Worm (Caenorhabditis elegans) whole organism, L1 larva: ENCODE measurements around the gene F46B3.16.

ENCODE experiments used
- ama-1 ChIP-seq: fragments of 150-350 bp; optimal IDR thresholded peaks from 2 replicates; lab custom pipeline; 2014
- mep-1 ChIP-seq: fragments of 150-350 bp; optimal IDR thresholded peaks from 2 replicates; lab custom pipeline; 2014; ENCODE audit warnings: missing biosample characterization, missing genetic modification characterization
- nhr-20 ChIP-seq: sonication (generic microtip); optimal IDR thresholded peaks from 2 replicates; lab custom pipeline; 2016; ENCODE audit warnings: mild to moderate bottlenecking, missing genetic modification characterization, missing compliant biosample characterization
- pax-3 ChIP-seq: fragments of 200-800 bp; sonication (Bioruptor generic); optimal IDR thresholded peaks from 2 replicates; lab custom pipeline; 2018; ENCODE audit warnings: mild to moderate bottlenecking, missing genetic modification characterization, moderate library complexity, missing compliant biosample characterization
- skn-1 ChIP-seq: fragments of 150-350 bp; optimal IDR thresholded peaks from 2 replicates; lab custom pipeline; 2014; ENCODE audit warnings: missing biosample characterization, missing genetic modification characterization
- snpc-4 ChIP-seq: fragments of 150-350 bp; optimal IDR thresholded peaks from 2 replicates; lab custom pipeline; 2014; ENCODE audit warnings: missing biosample characterization, missing genetic modification characterization
- zip-4 ChIP-seq: fragments of 200-800 bp; sonication (Bioruptor generic); optimal IDR thresholded peaks from 2 replicates; lab custom pipeline; 2018; ENCODE audit warnings: mild to moderate bottlenecking, missing genetic modification characterization, moderate library complexity, missing compliant biosample characterization

Gene F46B3.16

DNA sequence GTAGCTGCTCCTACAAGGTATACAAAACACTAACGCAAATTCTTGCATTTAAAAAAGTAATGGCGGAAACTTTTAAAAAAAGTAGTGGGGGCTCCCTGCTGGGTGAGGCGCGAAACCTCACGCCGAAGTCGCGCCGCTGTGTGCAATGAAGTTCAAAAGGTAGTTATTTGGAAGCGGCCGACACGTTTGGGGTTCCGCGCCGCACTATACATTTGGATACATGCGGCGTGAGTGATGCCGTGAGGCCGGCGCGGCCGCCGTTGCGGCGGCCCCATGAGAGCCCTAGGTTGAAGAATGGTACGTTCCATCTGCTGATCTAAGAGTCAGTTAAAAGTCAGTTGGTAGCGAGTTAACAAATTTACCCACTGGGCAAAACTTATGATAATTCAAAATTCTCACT lies 47.4 kb downstream of the F46B3.16 start:
- TF ChIP-seq zip-4 (GFP tag; lab: Kevin White, UChicago), result no peak
- peak; percentile 86 for TF ChIP-seq snpc-4 (tag; lab: Kevin White, UChicago)
- TF ChIP-seq skn-1 (tag; lab: Kevin White, UChicago), result no peak
- TF ChIP-seq ama-1 (lab: Kevin White, UChicago), result no peak

DNA sequence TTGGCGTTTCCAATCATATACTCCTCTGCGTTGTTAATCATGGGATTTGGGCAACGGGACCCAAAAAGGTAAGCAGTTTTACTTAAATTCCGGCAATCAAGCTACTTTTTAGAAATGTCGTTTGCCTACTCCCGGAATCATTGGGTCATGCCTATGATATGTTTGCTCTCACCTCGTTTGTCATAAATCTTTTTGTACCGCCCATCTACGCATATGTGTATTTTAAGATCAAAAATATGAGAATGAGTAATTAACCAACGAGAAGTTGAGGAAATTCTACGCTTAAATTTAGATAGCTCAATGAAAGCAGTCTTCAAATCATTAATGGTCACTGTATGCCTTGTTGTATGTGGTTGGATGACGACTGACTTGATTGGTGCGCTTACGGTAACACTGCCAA lies 47.9 kb downstream of the F46B3.16 start:
- no peak for TF ChIP-seq nhr-20 (tag; lab: Kevin White, UChicago)
- TF ChIP-seq mep-1 (tag; lab: Kevin White, UChicago), result no peak
- TF ChIP-seq pax-3 (tag; lab: Kevin White, UChicago), result no peak
- TF ChIP-seq ama-1 (lab: Kevin White, UChicago), result no peak
